Fruit fly (Drosophila melanogaster): ENCODE data around the gene CG12065.

Gene CG12065

DNA sequence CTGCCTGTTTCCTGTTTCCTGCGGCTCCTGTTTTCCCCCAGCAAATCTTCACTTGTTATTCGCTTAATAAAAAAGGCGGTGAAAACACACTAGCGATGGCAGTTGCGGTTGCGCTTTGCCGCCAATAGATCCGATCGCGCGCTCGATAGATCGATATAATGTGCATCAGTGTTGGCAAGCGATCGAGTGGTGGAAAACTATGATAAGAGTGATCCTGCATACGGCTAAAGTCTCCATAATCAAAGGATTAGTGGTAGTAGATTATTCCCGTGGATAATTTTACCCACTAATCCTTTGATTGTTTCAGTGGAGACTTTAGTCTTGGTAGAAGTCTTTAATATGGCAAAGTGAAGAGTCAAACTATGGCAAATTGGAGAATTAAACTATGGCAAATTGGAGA, 32.1 kb downstream of the CG12065 start, which contains the start of gene Caf1-180 (continued):
- TF ChIP-seq CG2120 (GFP tag; optimal IDR thresholded peaks at IDR 0.05) (peak; percentile 54), CG11247 (GFP tag; IDR thresholded peaks at IDR 0.05) (0 out of 2 replicates have a peak, but pooled peaks have one; percentile 16), prd (optimal IDR thresholded peaks at IDR 0.05) (no peak), prd (GFP tag; IDR thresholded peaks at IDR 0.05) (no peak), Sin3A (optimal IDR thresholded peaks at IDR 0.05) (peak; percentile 58), slp2 (GFP tag; optimal IDR thresholded peaks at IDR 0.05) (no peak), Meics (GFP tag; optimal IDR thresholded peaks at IDR 0.05) (no peak)

DNA sequence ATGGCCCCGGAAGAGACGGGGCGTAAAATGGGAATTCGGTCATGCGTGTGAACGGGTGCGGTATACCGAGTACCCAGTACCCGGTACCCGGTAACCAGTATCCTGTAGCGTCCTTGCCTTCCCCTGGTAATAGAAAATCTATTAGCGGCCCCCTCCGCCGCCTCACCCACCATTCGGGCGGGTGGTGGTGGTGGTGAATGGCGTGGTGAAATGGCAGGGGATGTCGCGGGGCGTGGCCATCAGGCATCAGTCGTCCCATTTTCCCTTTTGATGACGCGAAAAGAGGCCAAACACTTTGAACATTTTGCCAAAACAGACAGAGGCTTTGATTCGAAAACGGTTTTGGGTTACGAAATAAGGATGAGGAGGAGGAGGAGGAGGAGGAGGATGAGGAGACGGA, 33.8 kb downstream of the CG12065 start:
- peak; percentile 42 for TF ChIP-seq Ets65A (GFP tag)
- no peak for TF ChIP-seq CG30403 (GFP tag; optimal IDR thresholded peaks at IDR 0.05)
- TF ChIP-seq Hey (tag; optimal IDR thresholded peaks at IDR 0.05) = peak; percentile 32
- no peak for TF ChIP-seq CG3847 (GFP tag; IDR thresholded peaks at IDR 0.05)
- TF ChIP-seq dysf (GFP tag; IDR thresholded peaks at IDR 0.05) = no peak
- peak; percentile 59 for TF ChIP-seq Hr39 (optimal IDR thresholded peaks at IDR 0.05)
- TF ChIP-seq pros (GFP tag; optimal IDR thresholded peaks at IDR 0.05) = peak; percentile 12
- peak; percentile 73 for TF ChIP-seq Nf-YC (tag; optimal IDR thresholded peaks at IDR 0.05)
- TF ChIP-seq Nf-YB (GFP tag; optimal IDR thresholded peaks at IDR 0.05) = peak; percentile 63
- TF ChIP-seq oc (tag; optimal IDR thresholded peaks at IDR 0.05) = peak; percentile 59
- peak; percentile 33; the same call in 1 of the 2 replicates for TF ChIP-seq crol (GFP tag; IDR thresholded peaks at IDR 0.05)
- no peak for TF ChIP-seq CG17612 (GFP tag; IDR thresholded peaks at IDR 0.05)
- no peak for TF ChIP-seq Drgx (GFP tag; IDR thresholded peaks at IDR 0.05)

DNA sequence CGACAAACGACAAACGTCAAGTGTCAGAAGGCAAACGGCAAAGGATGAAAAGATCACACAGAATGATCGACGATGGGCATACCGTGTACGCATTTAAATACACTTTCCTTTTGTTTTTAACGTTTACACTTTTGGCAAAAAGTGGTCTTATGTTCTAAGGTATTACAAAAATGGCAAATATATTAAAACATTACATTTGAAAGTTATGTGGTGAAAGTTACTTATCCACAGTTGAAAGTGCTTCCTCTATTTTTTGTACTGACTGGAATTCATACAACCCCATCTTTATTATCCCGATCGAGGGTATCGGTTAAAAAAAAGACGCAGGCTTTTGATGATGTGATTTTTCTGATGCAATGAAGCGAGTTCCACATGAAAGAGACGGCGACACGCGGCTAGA, 42.2 kb downstream of the CG12065 start:
- TF ChIP-seq row (GFP tag; IDR thresholded peaks at IDR 0.05) (0 out of 3 replicates have a peak, but pooled peaks have one; percentile 29), D19B (GFP tag; optimal IDR thresholded peaks at IDR 0.05) (peak; percentile 13), Hr51 (GFP tag; optimal IDR thresholded peaks at IDR 0.05) (no peak), CG12219 (GFP tag; optimal IDR thresholded peaks at IDR 0.05) (no peak), otp (GFP tag; IDR thresholded peaks at IDR 0.05) (no peak), dmrt11E (tag; optimal IDR thresholded peaks at IDR 0.05) (peak; percentile 8), CG7786 (GFP tag; optimal IDR thresholded peaks at IDR 0.05) (no peak), sens (GFP tag) (peak; percentile 62)

DNA sequence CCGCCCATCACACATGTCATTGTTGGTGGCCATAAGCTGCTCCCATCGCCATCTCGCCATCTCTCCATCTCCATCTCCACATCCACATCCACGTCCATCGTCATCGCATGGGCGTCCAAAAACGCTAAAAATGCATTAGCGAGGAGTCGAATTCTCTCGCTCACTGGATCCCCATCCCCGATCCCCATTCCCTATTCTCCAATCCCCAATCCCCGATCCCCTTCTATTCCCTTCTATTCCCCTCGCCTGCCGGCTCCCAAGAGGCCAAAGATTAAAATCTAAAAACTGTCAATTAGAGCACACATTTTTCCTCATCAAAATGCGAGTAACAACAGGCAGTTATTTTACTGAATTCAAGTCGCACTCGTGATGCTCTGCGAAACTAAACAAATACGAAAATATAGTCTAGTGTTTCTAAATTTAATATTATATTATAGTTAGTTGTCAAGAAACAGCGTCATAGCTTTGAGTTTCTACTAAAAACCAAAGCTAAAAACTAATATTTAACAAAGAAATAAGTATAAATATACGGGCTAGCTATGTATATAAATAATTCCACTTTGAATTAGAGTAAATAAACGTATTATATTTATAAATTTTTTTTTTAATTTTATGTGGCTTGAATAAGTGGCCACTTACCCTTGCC, 42.8 kb downstream of the CG12065 start:
- peak; percentile 35 for TF ChIP-seq gem (tag; optimal IDR thresholded peaks at IDR 0.05)
- TF ChIP-seq CG10979 (tag; optimal IDR thresholded peaks at IDR 0.05) = peak; percentile 30
- peak in 1 of 3 experiments; percentile 21 for TF ChIP-seq lola (GFP tag; optimal IDR thresholded peaks at IDR 0.05)
- peak in 1 of 2 experiments; percentile 14 for TF ChIP-seq bsh (GFP tag; optimal IDR thresholded peaks at IDR 0.05)
- peak; percentile 8 for TF ChIP-seq CG11504 (tag; optimal IDR thresholded peaks at IDR 0.05)
- TF ChIP-seq D19A (tag; optimal IDR thresholded peaks at IDR 0.05) = peak; percentile 96
- TF ChIP-seq Nf-YB (GFP tag; optimal IDR thresholded peaks at IDR 0.05) = peak; percentile 39
- TF ChIP-seq lov (optimal IDR thresholded peaks at IDR 0.05) = no peak
- no peak for TF ChIP-seq lov (GFP tag; IDR thresholded peaks at IDR 0.05)
- peak; percentile 17 for TF ChIP-seq CG2712 (tag; optimal IDR thresholded peaks at IDR 0.05)
- TF ChIP-seq dmrt11E (tag; optimal IDR thresholded peaks at IDR 0.05) = peak; percentile 44
- TF ChIP-seq CG17361 (GFP tag; IDR thresholded peaks at IDR 0.05) = 0 out of 3 replicates have a peak, but pooled peaks have one; percentile 34
- no peak for TF ChIP-seq peb (GFP tag; IDR thresholded peaks at IDR 0.05)
- peak; percentile 4 for TF ChIP-seq grn (GFP tag; optimal IDR thresholded peaks at IDR 0.05)
- TF ChIP-seq CG18262 (tag; optimal IDR thresholded peaks at IDR 0.05) = peak; percentile 40
- no peak for TF ChIP-seq Optix (GFP tag; IDR thresholded peaks at IDR 0.05)
- no peak for TF ChIP-seq CG1602 (GFP tag; optimal IDR thresholded peaks at IDR 0.05)
- 0 out of 3 replicates have a peak, but pooled peaks have one; percentile 16 for TF ChIP-seq CG11456 (GFP tag; IDR thresholded peaks at IDR 0.05)
- no peak for TF ChIP-seq Hsf (GFP tag; optimal IDR thresholded peaks at IDR 0.05)
- TF ChIP-seq crol (GFP tag; IDR thresholded peaks at IDR 0.05) = peak; percentile 70
- TF ChIP-seq oc (tag; optimal IDR thresholded peaks at IDR 0.05) = peak; percentile 79

Measured in whole organism, embryonic.